Fruit fly (Drosophila melanogaster) whole organism, embryonic: ENCODE results near the gene CG6654.
A peak's percentile ranks its signal among the peaks of the same experiment; 100 is the strongest.

Experiments used
- Ada2b ChIP-seq: fragments of 200-800 bp; sonication (Bioruptor generic); IDR thresholded peaks from 2 replicates; pipeline ENCODE4 v1.3.6; 2022; ENCODE audit warnings: missing biosample characterization, missing genetic modification characterization
- Aef1 ChIP-seq: fragments of 200-800 bp; sonication (Bioruptor generic); IDR thresholded peaks from 3 replicates; pipeline ENCODE4 v1.3.6; 2022; ENCODE audit warnings: missing biosample characterization, missing genetic modification characterization
- Atf-2 ChIP-seq: fragments of 200-800 bp; sonication (Bioruptor generic); optimal IDR thresholded peaks from 2 replicates; lab custom pipeline; 2016; ENCODE audit warnings: missing biosample characterization, missing genetic modification characterization
- BEAF-32 ChIP-seq: fragments of 200-800 bp; sonication (Bioruptor generic); optimal IDR thresholded peaks from 3 replicates; lab custom pipeline; 2017; ENCODE audit warnings: missing biosample characterization, missing genetic modification characterization, mild to moderate bottlenecking, moderate library complexity, missing genetic modification reagents
- CG1024 ChIP-seq: fragments of 200-800 bp; sonication (Bioruptor generic); IDR thresholded peaks from 2 replicates; pipeline ENCODE4 v1.3.6; 2022; ENCODE audit warnings: missing biosample characterization, missing genetic modification characterization
- CG10267 ChIP-seq: fragments of 200-800 bp; sonication (Bioruptor generic); optimal IDR thresholded peaks from 2 replicates; lab custom pipeline; 2018; ENCODE audit warnings: missing biosample characterization, mild to moderate bottlenecking, missing genetic modification characterization, moderate library complexity
- CG11504 ChIP-seq: fragments of 200-800 bp; sonication (Bioruptor generic); optimal IDR thresholded peaks from 3 replicates; lab custom pipeline; 2019; ENCODE audit warnings: missing biosample characterization, mild to moderate bottlenecking, missing genetic modification characterization, moderate library complexity
- CG12219 ChIP-seq: fragments of 200-800 bp; sonication (Bioruptor generic); optimal IDR thresholded peaks from 3 replicates; lab custom pipeline; 2018; ENCODE audit warnings: missing biosample characterization, mild to moderate bottlenecking, missing genetic modification characterization
- CG13775 ChIP-seq: fragments of 200-800 bp; sonication (Bioruptor generic); optimal IDR thresholded peaks from 3 replicates; lab custom pipeline; 2017; ENCODE audit warnings: missing biosample characterization, mild to moderate bottlenecking, missing genetic modification characterization
- CG14050 ChIP-seq: fragments of 200-800 bp; sonication (Bioruptor generic); IDR thresholded peaks from 3 replicates; pipeline ENCODE4 v1.3.6; 2022; ENCODE audit warnings: missing biosample characterization, missing genetic modification characterization
- CG15696 ChIP-seq: fragments of 200-800 bp; sonication (Bioruptor generic); optimal IDR thresholded peaks from 2 replicates; lab custom pipeline; 2019; ENCODE audit warnings: missing biosample characterization, mild to moderate bottlenecking, missing genetic modification characterization, moderate library complexity
- CG17359 ChIP-seq: fragments of 200-800 bp; sonication (Bioruptor generic); optimal IDR thresholded peaks from 3 replicates; lab custom pipeline; 2018; ENCODE audit warnings: missing biosample characterization, mild to moderate bottlenecking, missing genetic modification characterization, moderate library complexity
- CG18619 ChIP-seq: fragments of 200-800 bp; sonication (Bioruptor generic); optimal IDR thresholded peaks from 3 replicates; lab custom pipeline; 2017; ENCODE audit warnings: missing biosample characterization, mild to moderate bottlenecking, missing genetic modification characterization
- CG2712 ChIP-seq: fragments of 200-800 bp; optimal IDR thresholded peaks from 3 replicates; lab custom pipeline; 2019; ENCODE audit warnings: missing biosample characterization, mild to moderate bottlenecking, missing genetic modification characterization, moderate library complexity
- CG30020 ChIP-seq: fragments of 200-800 bp; optimal IDR thresholded peaks from 2 replicates; lab custom pipeline; 2019; ENCODE audit warnings: missing biosample characterization, mild to moderate bottlenecking, missing genetic modification characterization, moderate library complexity
- CG32767 ChIP-seq: fragments of 200-800 bp; sonication (Bioruptor generic); IDR thresholded peaks from 2 replicates; pipeline ENCODE4 v1.3.6; 2022; ENCODE audit warnings: missing biosample characterization, missing genetic modification characterization
- CG33557 ChIP-seq: fragments of 200-800 bp; sonication (Bioruptor generic); optimal IDR thresholded peaks from 2 replicates; lab custom pipeline; 2019; ENCODE audit warnings: missing biosample characterization, mild to moderate bottlenecking, missing genetic modification characterization, moderate library complexity
- CG34224 ChIP-seq: fragments of 200-800 bp; sonication (Bioruptor generic); IDR thresholded peaks from 3 replicates; pipeline ENCODE4 v1.3.6; 2022; ENCODE audit warnings: missing biosample characterization, missing genetic modification characterization; ENCODE audit not compliant: partially characterized antibody
- CG3838 ChIP-seq: fragments of 200-800 bp; sonication (Bioruptor generic); optimal IDR thresholded peaks from 3 replicates; lab custom pipeline; 2016; ENCODE audit warnings: missing biosample characterization, missing genetic modification characterization
- CG6791 ChIP-seq: fragments of 200-800 bp; sonication (Bioruptor generic); IDR thresholded peaks from 3 replicates; pipeline ENCODE4 v1.3.6; 2022; ENCODE audit warnings: missing biosample characterization, missing genetic modification characterization; ENCODE audit not compliant: partially characterized antibody
- CoRest ChIP-seq: fragments of 200-800 bp; sonication (Bioruptor generic); optimal IDR thresholded peaks from 3 replicates; lab custom pipeline; 2018; ENCODE audit warnings: missing biosample characterization, mild to moderate bottlenecking, missing genetic modification characterization, moderate library complexity
- H15 ChIP-seq: fragments of 200-800 bp; sonication (Bioruptor generic); IDR thresholded peaks from 3 replicates; pipeline ENCODE4 v1.3.6; 2022; ENCODE audit warnings: missing biosample characterization, missing genetic modification characterization
- HLH3B ChIP-seq: fragments of 200-800 bp; sonication (Bioruptor generic); IDR thresholded peaks from 2 replicates; pipeline ENCODE4 v1.3.6; 2022; ENCODE audit warnings: missing biosample characterization, missing genetic modification characterization
- HmgZ ChIP-seq: fragments of 200-800 bp; sonication (Bioruptor generic); optimal IDR thresholded peaks from 2 replicates; lab custom pipeline; 2018; ENCODE audit warnings: missing biosample characterization, mild to moderate bottlenecking, missing genetic modification characterization
- Hmx ChIP-seq: fragments of 200-800 bp; sonication (Bioruptor generic); optimal IDR thresholded peaks from 2 replicates; lab custom pipeline; 2016; ENCODE audit warnings: missing biosample characterization, missing genetic modification characterization
- Myb ChIP-seq: fragments of 200-800 bp; sonication (Bioruptor generic); optimal IDR thresholded peaks from 2 replicates; lab custom pipeline; 2016; ENCODE audit warnings: missing biosample characterization, missing genetic modification characterization
- Nf-YC ChIP-seq: fragments of 200-800 bp; optimal IDR thresholded peaks from 3 replicates; lab custom pipeline; 2019; ENCODE audit warnings: missing biosample characterization, mild to moderate bottlenecking, missing genetic modification characterization, moderate library complexity
- NfI ChIP-seq: fragments of 200-800 bp; sonication (Bioruptor generic); optimal IDR thresholded peaks from 3 replicates; lab custom pipeline; 2018; ENCODE audit warnings: missing biosample characterization, mild to moderate bottlenecking, missing genetic modification characterization, moderate library complexity
- Rfx ChIP-seq: fragments of 200-800 bp; sonication (Bioruptor generic); IDR thresholded peaks from 2 replicates; pipeline ENCODE4 v1.3.6; 2022; ENCODE audit warnings: missing biosample characterization, missing genetic modification characterization
- Rx ChIP-seq: fragments of 200-800 bp; sonication (Bioruptor generic); IDR thresholded peaks from 2 replicates; pipeline ENCODE4 v1.3.6; 2022; ENCODE audit warnings: missing biosample characterization, missing genetic modification characterization
- ac ChIP-seq: fragments of 200-800 bp; sonication (Bioruptor generic); optimal IDR thresholded peaks from 3 replicates; lab custom pipeline; 2017; ENCODE audit warnings: missing biosample characterization, mild to moderate bottlenecking, missing genetic modification characterization
- btn ChIP-seq: fragments of 200-800 bp; sonication (Bioruptor generic); optimal IDR thresholded peaks from 2 replicates; lab custom pipeline; 2016; ENCODE audit warnings: missing biosample characterization, missing genetic modification characterization
- dan ChIP-seq: fragments of 200-800 bp; sonication (Bioruptor generic); IDR thresholded peaks from 2 replicates; pipeline ENCODE4 v1.3.6; 2022; ENCODE audit warnings: missing biosample characterization, missing genetic modification characterization
- danr ChIP-seq: fragments of 200-800 bp; sonication (Bioruptor generic); IDR thresholded peaks from 2 replicates; pipeline ENCODE4 v1.3.6; 2022; ENCODE audit warnings: missing biosample characterization, missing genetic modification characterization
- dmrt99B ChIP-seq: fragments of 200-800 bp; sonication (Bioruptor generic); optimal IDR thresholded peaks from 2 replicates; lab custom pipeline; 2018; ENCODE audit warnings: missing biosample characterization, mild to moderate bottlenecking, missing genetic modification characterization, moderate library complexity
- fd96Cb ChIP-seq: fragments of 200-800 bp; sonication (Bioruptor generic); optimal IDR thresholded peaks from 2 replicates; lab custom pipeline; 2018; ENCODE audit warnings: missing biosample characterization, mild to moderate bottlenecking, missing genetic modification characterization, moderate library complexity
- fru ChIP-seq: fragments of >200 bp; optimal IDR thresholded peaks from 2 replicates; lab custom pipeline; 2017
- grau ChIP-seq: fragments of 200-800 bp; optimal IDR thresholded peaks from 3 replicates; lab custom pipeline; 2019; ENCODE audit warnings: missing biosample characterization, mild to moderate bottlenecking, missing genetic modification characterization, moderate library complexity
- jigr1 ChIP-seq: fragments of 200-800 bp; sonication (Bioruptor generic); IDR thresholded peaks from 3 replicates; pipeline ENCODE4 v1.3.6; 2022; ENCODE audit warnings: missing biosample characterization, missing genetic modification characterization
- jing ChIP-seq: fragments of 200-800 bp; sonication (Bioruptor generic); optimal IDR thresholded peaks from 2 replicates; lab custom pipeline; 2018; ENCODE audit warnings: missing biosample characterization, mild to moderate bottlenecking, missing genetic modification characterization
- klu ChIP-seq: fragments of 200-800 bp; sonication (Bioruptor generic); IDR thresholded peaks from 2 replicates; pipeline ENCODE4 v1.3.6; 2022; ENCODE audit warnings: missing biosample characterization, missing genetic modification characterization
- mirr ChIP-seq: fragments of 200-800 bp; sonication (Bioruptor generic); optimal IDR thresholded peaks from 3 replicates; lab custom pipeline; 2018; ENCODE audit warnings: missing biosample characterization, mild to moderate bottlenecking, missing genetic modification characterization
- nerfin-1 ChIP-seq: fragments of 200-800 bp; sonication (Bioruptor generic); optimal IDR thresholded peaks from 3 replicates; lab custom pipeline; 2019; ENCODE audit warnings: missing biosample characterization, mild to moderate bottlenecking, missing genetic modification characterization, moderate library complexity
- onecut ChIP-seq: fragments of 200-800 bp; sonication (Bioruptor generic); IDR thresholded peaks from 2 replicates; pipeline ENCODE4 v1.3.6; 2022; ENCODE audit warnings: missing biosample characterization, missing genetic modification characterization
- peb ChIP-seq: fragments of 200-800 bp; sonication (Bioruptor generic); IDR thresholded peaks from 2 replicates; pipeline ENCODE4 v1.3.6; 2022; ENCODE audit warnings: missing biosample characterization, missing genetic modification characterization
- so ChIP-seq: fragments of 200-800 bp; sonication (Bioruptor generic); IDR thresholded peaks from 3 replicates; pipeline ENCODE4 v1.3.6; 2022; ENCODE audit warnings: missing biosample characterization, missing genetic modification characterization
- ssp ChIP-seq: fragments of 200-800 bp; sonication (Bioruptor generic); IDR thresholded peaks from 2 replicates; pipeline ENCODE4 v1.3.6; 2022; ENCODE audit warnings: missing biosample characterization, missing genetic modification characterization
- stc ChIP-seq: fragments of 200-800 bp; sonication (Bioruptor generic); IDR thresholded peaks from 2 replicates; pipeline ENCODE4 v1.3.6; 2022; ENCODE audit warnings: missing biosample characterization, missing genetic modification characterization
- tll ChIP-seq, 2 experiments: fragments of 200-800 bp in 1 of 2; fragments of >200 bp in 1 of 2; sonication (Bioruptor generic) in 1 of 2; optimal IDR thresholded peaks; 2 replicates each; lab custom pipeline; 2017 to 2019; ENCODE audit warnings: missing biosample characterization in 2 of 2, missing genetic modification characterization in 2 of 2, mild to moderate bottlenecking in 1 of 2, moderate library complexity in 1 of 2
- wdn ChIP-seq: fragments of 200-800 bp; sonication (Bioruptor generic); IDR thresholded peaks from 2 replicates; pipeline ENCODE4 v1.3.6; 2022; ENCODE audit warnings: missing biosample characterization, missing genetic modification characterization
- wor ChIP-seq: fragments of 200-800 bp; sonication (Bioruptor generic); IDR thresholded peaks from 2 replicates; pipeline ENCODE4 v1.3.6; 2022; ENCODE audit warnings: missing biosample characterization, missing genetic modification characterization

The CG6654 gene

DNA sequence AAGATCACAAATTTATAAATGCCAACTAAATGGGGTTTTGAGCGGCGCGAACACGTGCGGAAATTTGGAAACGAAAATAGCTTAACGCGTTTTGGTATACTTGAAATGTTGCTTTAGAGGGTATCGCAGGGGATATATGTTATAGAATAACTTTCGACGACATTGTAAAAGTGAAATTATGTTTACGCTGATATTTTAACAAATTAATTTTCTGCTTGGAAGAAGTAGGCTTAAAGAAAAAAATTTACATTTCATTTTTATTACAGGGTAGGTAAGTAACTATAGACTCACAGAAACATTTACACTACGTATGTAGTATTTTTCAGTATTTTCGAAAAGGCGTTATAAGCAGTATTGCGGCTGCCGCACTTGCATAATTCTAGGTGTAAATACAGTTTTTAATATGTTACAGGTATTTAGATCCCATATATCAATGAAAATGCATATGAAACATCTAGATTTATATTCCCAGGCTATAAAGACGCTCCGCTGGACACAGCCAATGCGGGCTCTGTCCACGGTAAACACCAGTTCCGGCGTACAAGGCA, 15.9 kb upstream of the CG6654 start, which contains the start of the genes Art3 and mRpS10 (continued):
- TF ChIP-seq jing (peak; percentile 100), btn (GFP tag; lab: Kevin White, UChicago) (peak; percentile 99), fd96Cb (tag; lab: Kevin White, UChicago) (peak; percentile 100), Ada2b (GFP tag; lab: Robert Waterston, UW) (peak; percentile 100), danr (GFP tag; lab: Robert Waterston, UW) (peak; percentile 100), CG15696 (tag; lab: Kevin White, UChicago) (peak; percentile 100), CG2712 (tag; lab: Kevin White, UChicago) (peak; percentile 100), Rx (peak; percentile 100), CoRest (tag; lab: Kevin White, UChicago) (peak; percentile 100), CG1024 (peak; percentile 99), jigr1 (GFP tag; lab: Robert Waterston, UW) (peak; percentile 99), CG17359 (tag; lab: Kevin White, UChicago) (peak; percentile 100), CG13775 (peak; percentile 100), so (peak; percentile 100), Aef1 (GFP tag; lab: Robert Waterston, UW) (peak; percentile 100), Nf-YC (tag; lab: Kevin White, UChicago) (peak; percentile 96), Hmx (GFP tag; lab: Kevin White, UChicago) (peak; percentile 99), Rfx (GFP tag; lab: Robert Waterston, UW) (peak; percentile 100), NfI (GFP tag; lab: Kevin White, UChicago) (peak; percentile 100), mirr (GFP tag; lab: Kevin White, UChicago) (peak; percentile 100), stc (GFP tag; lab: Robert Waterston, UW) (peak; percentile 100), CG18619 (GFP tag; lab: Kevin White, UChicago) (peak; percentile 100), nerfin-1 (tag; lab: Kevin White, UChicago) (peak; percentile 100), peb (GFP tag; lab: Robert Waterston, UW) (peak; percentile 100), CG34224 (GFP tag; lab: Robert Waterston, UW) (peak; percentile 26; the same call in 1 of the 3 replicates), grau (peak; percentile 100), HmgZ (tag; lab: Kevin White, UChicago) (peak; percentile 100), BEAF-32 (peak; percentile 52), CG33557 (GFP tag; lab: Kevin White, UChicago) (peak; percentile 100), CG3838 (GFP tag; lab: Kevin White, UChicago) (peak; percentile 99), CG6791 (GFP tag; lab: Robert Waterston, UW) (no peak), dmrt99B (tag; lab: Kevin White, UChicago) (peak; percentile 100), fru (no peak), CG10267 (tag; lab: Kevin White, UChicago) (peak; percentile 100), CG14050 (GFP tag; lab: Robert Waterston, UW) (peak; percentile 100), klu (GFP tag; lab: Robert Waterston, UW) (peak; percentile 100), onecut (GFP tag; lab: Robert Waterston, UW) (peak; percentile 99), tll (GFP tag; optimal IDR thresholded peaks at IDR 0.05; lab: Kevin White, UChicago) (peak; percentile 3 to 96), CG30020 (tag; lab: Kevin White, UChicago) (peak; percentile 95), wdn (GFP tag; lab: Robert Waterston, UW) (peak; percentile 100), dan (peak; percentile 99), Atf-2 (GFP tag; lab: Kevin White, UChicago) (peak; percentile 100), CG12219 (GFP tag; lab: Kevin White, UChicago) (peak; percentile 100), CG32767 (GFP tag; lab: Robert Waterston, UW) (peak; percentile 100), wor (GFP tag; lab: Robert Waterston, UW) (peak; percentile 100), ac (GFP tag; lab: Kevin White, UChicago) (peak; percentile 100), ssp (GFP tag; lab: Robert Waterston, UW) (peak; percentile 97), CG11504 (tag; lab: Kevin White, UChicago) (peak; percentile 99), HLH3B (GFP tag; lab: Robert Waterston, UW) (peak; percentile 100), H15 (GFP tag; lab: Robert Waterston, UW) (peak; percentile 100), Myb (GFP tag; lab: Kevin White, UChicago) (peak; percentile 96)
